Worm (Caenorhabditis elegans): ENCODE measurements around the gene str-187.

- no peak for TF ChIP-seq mdl-1 (tag; optimal IDR thresholded peaks at IDR 0.05)
- no peak for TF ChIP-seq fkh-10 (GFP tag; optimal IDR thresholded peaks at IDR 0.05)
- TF ChIP-seq ama-1 (optimal IDR thresholded peaks at IDR 0.05): no peak
- no peak for TF ChIP-seq nhr-11 (tag; optimal IDR thresholded peaks at IDR 0.05)
- TF ChIP-seq lin-15B (tag; optimal IDR thresholded peaks at IDR 0.05): no peak
- TF ChIP-seq skn-1 (tag; optimal IDR thresholded peaks at IDR 0.05): no peak
- no peak for TF ChIP-seq elt-3 (tag; optimal IDR thresholded peaks at IDR 0.05)
- no peak for TF ChIP-seq unc-62 (GFP tag; optimal IDR thresholded peaks at IDR 0.05)
These were observed 6.1 kb upstream of the str-187 start, which contains the start of gene phyh-1 for ce11 chrIV:17259310-17259709.

All from whole organism, L3 larva.